Fruit fly (Drosophila melanogaster) whole organism, embryonic: ENCODE results near the gene CG13252.

Source experiments
- CG15601 ChIP-seq: fragments of 200-800 bp; sonication (Bioruptor generic); optimal IDR thresholded peaks from 3 replicates; lab custom pipeline; 2019; ENCODE audit warnings: missing biosample characterization, mild to moderate bottlenecking, missing genetic modification characterization, moderate library complexity
- CG6689 ChIP-seq: fragments of 200-800 bp; sonication (Bioruptor generic); IDR thresholded peaks from 2 replicates; pipeline ENCODE4 v1.3.6; 2022; ENCODE audit warnings: missing biosample characterization, missing genetic modification characterization
- ERR ChIP-seq: fragments of 200-800 bp; sonication (Bioruptor generic); optimal IDR thresholded peaks from 2 replicates; lab custom pipeline; 2016; ENCODE audit warnings: missing biosample characterization, missing genetic modification characterization
- Ets97D ChIP-seq: fragments of 200-800 bp; sonication (Bioruptor generic); optimal IDR thresholded peaks from 3 replicates; lab custom pipeline; 2016; ENCODE audit warnings: missing biosample characterization, missing genetic modification characterization
- Kr ChIP-seq: fragments of 200-800 bp; sonication (Bioruptor generic); optimal IDR thresholded peaks from 2 replicates; lab custom pipeline; 2017; ENCODE audit warnings: missing biosample characterization, mild to moderate bottlenecking, missing genetic modification characterization
- hkb ChIP-seq, 2 experiments: fragments of 200-800 bp in 1 of 2; fragments of >200 bp in 1 of 2; sonication (Bioruptor generic) in 1 of 2; IDR thresholded peaks in 1 of 2; optimal IDR thresholded peaks in 1 of 2; 2 replicates each; pipeline versions ENCODE4 v1.3.6 to Lab custom; 2017 to 2022; ENCODE audit warnings: missing biosample characterization in 1 of 2, missing genetic modification characterization in 1 of 2
- kah ChIP-seq: fragments of 200-800 bp; sonication (Bioruptor generic); optimal IDR thresholded peaks from 2 replicates; lab custom pipeline; 2018; ENCODE audit warnings: missing biosample characterization, mild to moderate bottlenecking, missing genetic modification characterization
- mld ChIP-seq: fragments of 200-800 bp; sonication (Bioruptor generic); IDR thresholded peaks from 3 replicates; pipeline ENCODE4 v1.3.6; 2022; ENCODE audit warnings: missing biosample characterization, missing genetic modification characterization; ENCODE audit not compliant: partially characterized antibody
- onecut ChIP-seq: fragments of 200-800 bp; sonication (Bioruptor generic); IDR thresholded peaks from 2 replicates; pipeline ENCODE4 v1.3.6; 2022; ENCODE audit warnings: missing biosample characterization, missing genetic modification characterization

CG13252 gene

DNA sequence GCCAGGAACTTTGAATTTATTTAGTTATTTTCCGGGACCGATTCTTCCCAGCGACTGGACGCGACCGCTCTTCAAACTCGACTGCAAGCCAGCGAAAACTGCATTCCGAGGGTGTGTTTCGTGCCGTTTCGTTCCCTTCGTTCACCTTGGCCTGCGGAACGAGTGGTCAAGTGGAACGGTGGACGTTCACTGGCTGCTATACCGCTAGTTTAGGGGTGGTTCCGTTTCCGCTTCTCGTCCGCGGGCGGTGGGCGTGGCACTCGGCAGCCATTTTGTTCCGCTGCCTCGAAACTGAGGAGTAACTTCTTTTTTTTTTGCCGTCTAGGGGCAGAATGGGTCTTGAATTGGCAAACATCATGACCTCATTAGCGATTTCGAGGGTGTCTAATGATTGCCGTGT is 62.3 kb downstream of the CG13252 start, which contains the start of gene Six4 (continued):
- TF ChIP-seq hkb (optimal IDR thresholded peaks at IDR 0.05; lab: Kevin White, UChicago) (no peak), hkb (GFP tag; IDR thresholded peaks at IDR 0.05; lab: Robert Waterston, UW) (no peak), CG15601 (no peak), Kr (GFP tag; lab: Kevin White, UChicago) (peak; percentile 54), mld (GFP tag; lab: Robert Waterston, UW) (no peak), kah (GFP tag; lab: Kevin White, UChicago) (no peak), Ets97D (peak; percentile 83), CG6689 (GFP tag; lab: Robert Waterston, UW) (no peak), ERR (GFP tag; lab: Kevin White, UChicago) (no peak), onecut (GFP tag; lab: Robert Waterston, UW) (0 out of 2 replicates have a peak, but pooled peaks have one; percentile 20)
